Fruit fly (Drosophila melanogaster) whole organism, wandering third instar larva: ENCODE data around the gene CG2991.

ENCODE experiments used
- Dfd ChIP-seq: fragments of >200 bp; optimal IDR thresholded peaks from 2 replicates; lab custom pipeline; 2017; ENCODE audit warnings: missing biosample characterization, missing genetic modification characterization
- Hr78 ChIP-seq: fragments of >200 bp; optimal IDR thresholded peaks from 2 replicates; lab custom pipeline; 2017; ENCODE audit warnings: missing biosample characterization, missing genetic modification characterization
- Jra ChIP-seq: sonication (Bioruptor generic); optimal IDR thresholded peaks from 2 replicates; lab custom pipeline; 2016; ENCODE audit warnings: missing biosample characterization, missing genetic modification characterization
- Mio ChIP-seq: sonication (Bioruptor generic); optimal IDR thresholded peaks from 2 replicates; lab custom pipeline; 2016; ENCODE audit warnings: missing biosample characterization, missing genetic modification characterization
- Myc ChIP-seq: fragments of >200 bp; optimal IDR thresholded peaks from 2 replicates; lab custom pipeline; 2017
- N ChIP-seq: fragments of >200 bp; optimal IDR thresholded peaks from 2 replicates; lab custom pipeline; 2018; ENCODE audit warnings: missing biosample characterization, missing external identifiers, missing genetic modification characterization
- OdsH ChIP-seq: fragments of 200-800 bp; sonication (Bioruptor generic); optimal IDR thresholded peaks from 2 replicates; lab custom pipeline; 2016; ENCODE audit warnings: missing biosample characterization, mild to moderate bottlenecking, missing genetic modification characterization
- br ChIP-seq: fragments of 200-800 bp; sonication (Bioruptor generic); optimal IDR thresholded peaks from 2 replicates; lab custom pipeline; 2016; ENCODE audit warnings: missing biosample characterization, missing genetic modification characterization
- foxo ChIP-seq, 2 experiments: fragments of 200-800 bp; sonication (Bioruptor generic); optimal IDR thresholded peaks; 2 replicates in 1 of 2; 3 replicates in 1 of 2; lab custom pipeline; 2016 to 2017; ENCODE audit warnings: missing biosample characterization in 2 of 2, missing genetic modification characterization in 2 of 2
- fru ChIP-seq: fragments of 200-800 bp; sonication (Bioruptor generic); optimal IDR thresholded peaks from 3 replicates; lab custom pipeline; 2016; ENCODE audit warnings: missing biosample characterization, mild to moderate bottlenecking, missing genetic modification characterization
- h ChIP-seq: fragments of 200-800 bp; sonication (Bioruptor generic); optimal IDR thresholded peaks from 3 replicates; lab custom pipeline; 2016; ENCODE audit warnings: missing biosample characterization, mild to moderate bottlenecking, missing genetic modification characterization
- jim ChIP-seq: fragments of 175-275, 200-325 bp; sonication (Bioruptor generic); optimal IDR thresholded peaks from 2 replicates; lab custom pipeline; 2016; ENCODE audit warnings: missing biosample characterization, mild to moderate bottlenecking, missing genetic modification characterization
- tai ChIP-seq: sonication (Bioruptor generic); optimal IDR thresholded peaks from 2 replicates; lab custom pipeline; 2016; ENCODE audit warnings: missing biosample characterization, missing genetic modification characterization
- woc ChIP-seq: sonication (Bioruptor generic); optimal IDR thresholded peaks from 2 replicates; lab custom pipeline; 2016; ENCODE audit warnings: missing biosample characterization, mild to moderate bottlenecking, missing genetic modification characterization

DNA sequence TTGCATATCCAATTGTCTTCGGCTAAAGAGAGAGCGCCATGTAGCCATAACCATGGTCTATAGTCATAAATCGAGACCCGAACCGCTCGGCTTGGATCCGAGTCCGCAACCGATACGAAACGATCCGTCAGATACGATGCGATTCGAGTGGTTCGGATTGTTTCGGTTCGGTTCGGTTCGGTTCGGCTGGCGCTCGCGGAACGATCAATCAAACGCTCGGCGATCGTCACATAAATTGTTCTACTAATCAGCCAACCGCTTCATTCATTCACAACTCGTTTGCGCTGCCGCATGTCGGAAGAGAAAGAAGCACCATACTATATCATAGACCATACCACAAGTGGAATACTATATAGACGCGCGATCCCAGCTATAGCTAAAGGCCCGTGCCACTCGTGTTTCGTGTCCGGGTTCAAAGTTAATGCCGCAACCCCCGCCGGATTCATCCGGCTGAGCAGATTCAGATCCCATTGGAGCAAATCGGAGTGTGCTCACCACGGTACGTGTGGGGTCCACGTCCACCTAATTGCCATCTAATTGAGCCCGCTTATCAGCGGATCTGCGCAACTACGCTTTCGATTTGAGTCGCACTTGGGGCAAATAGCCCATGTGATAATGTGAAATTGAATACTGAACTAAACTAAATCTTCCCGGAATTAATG, 48.8 kb upstream of the CG2991 start:
- TF ChIP-seq Dfd (GFP tag; lab: Kevin White, UChicago) (no peak), h (no peak), OdsH (GFP tag; lab: Kevin White, UChicago) (no peak), tai (GFP tag; lab: Kevin White, UChicago) (no peak), br (GFP tag; lab: Kevin White, UChicago) (peak; percentile 1), foxo (GFP tag; optimal IDR thresholded peaks at IDR 0.05; lab: Kevin White, UChicago) (no peak), Myc (lab: Kevin White, UChicago) (no peak), jim (no peak), Jra (no peak), woc (GFP tag; lab: Kevin White, UChicago) (no peak), N (GFP tag; lab: Kevin White, UChicago) (no peak), Mio (GFP tag; lab: Kevin White, UChicago) (no peak), Hr78 (GFP tag; lab: Kevin White, UChicago) (no peak), fru (GFP tag; lab: Kevin White, UChicago) (no peak)
